Worm (Caenorhabditis elegans): ENCODE data around the gene C10C6.13.

C10C6.13 gene

ce11 chrIV:11469698-11470591, at the start of gene C10C6.13, which contains the start of gene wht-2:
Gene C10C6.13 (minus strand): TSS chrIV:11469748.
Gene wht-2 (plus strand): TSS chrIV:11470436.
- TF ChIP-seq fos-1 (tag; optimal IDR thresholded peaks at IDR 0.05) (peak; percentile 2), ceh-82 (tag; optimal IDR thresholded peaks at IDR 0.05) (no peak)

- TF ChIP-seq unc-62 (GFP tag; optimal IDR thresholded peaks at IDR 0.05) (no peak), Y55F3AM.14 (GFP tag; optimal IDR thresholded peaks at IDR 0.05) (no peak), unc-55 (GFP tag; optimal IDR thresholded peaks at IDR 0.05) (no peak), fos-1 (tag; optimal IDR thresholded peaks at IDR 0.05) (no peak), R02D3.7 (tag; optimal IDR thresholded peaks at IDR 0.05) (no peak), snpc-4 (tag; optimal IDR thresholded peaks at IDR 0.05) (no peak), blmp-1 (tag; optimal IDR thresholded peaks at IDR 0.05; ENCODE audit: insufficient read depth) (no peak), ceh-16 (tag; optimal IDR thresholded peaks at IDR 0.05) (no peak), peb-1 (tag; optimal IDR thresholded peaks at IDR 0.05) (no peak), lsy-2 (tag; optimal IDR thresholded peaks at IDR 0.05) (no peak), aly-2 (tag; optimal IDR thresholded peaks at IDR 0.05) (no peak), mab-5 (tag; optimal IDR thresholded peaks at IDR 0.05) (no peak), nhr-12 (tag; optimal IDR thresholded peaks at IDR 0.05) (no peak), nhr-77 (tag; optimal IDR thresholded peaks at IDR 0.05) (no peak), lin-11 (tag; optimal IDR thresholded peaks at IDR 0.05) (no peak), skn-1 (tag; optimal IDR thresholded peaks at IDR 0.05) (no peak)
Observed at ce11 chrIV:11510664-11511063, 41.1 kb upstream of the C10C6.13 start, which contains the start of gene M04B2.6. Gene M04B2.6 (minus strand): TSS chrIV:11510764.

- TF ChIP-seq nhr-25 (tag; optimal IDR thresholded peaks at IDR 0.05) (no peak), lin-13 (GFP tag; optimal IDR thresholded peaks at IDR 0.05) (no peak)
Observed at ce11 chrIV:11504416-11504815, 34.9 kb upstream of the C10C6.13 start, which contains the start of gene twk-25. Gene twk-25 (plus strand): TSS chrIV:11504716.

ce11 chrIV:11503654-11504053, 34.1 kb upstream of the C10C6.13 start:
- no peak for TF ChIP-seq C34F6.9 (tag; optimal IDR thresholded peaks at IDR 0.05)
- TF ChIP-seq nhr-21 (tag; optimal IDR thresholded peaks at IDR 0.05), result peak; percentile 38
- peak; percentile 89 for TF ChIP-seq sma-9 (GFP tag; optimal IDR thresholded peaks at IDR 0.05)
- TF ChIP-seq sma-9 (tag; optimal IDR thresholded peaks at IDR 0.05), result no peak
- TF ChIP-seq nhr-237 (tag; optimal IDR thresholded peaks at IDR 0.05), result no peak
- TF ChIP-seq crh-2 (tag; optimal IDR thresholded peaks at IDR 0.05), result peak; percentile 27
- TF ChIP-seq elt-3 (tag; optimal IDR thresholded peaks at IDR 0.05), result no peak
- TF ChIP-seq fos-1 (tag; optimal IDR thresholded peaks at IDR 0.05), result peak; percentile 16
- peak; percentile 41 for TF ChIP-seq blmp-1 (tag; optimal IDR thresholded peaks at IDR 0.05; ENCODE audit: insufficient read depth)
- TF ChIP-seq nhr-25 (tag; optimal IDR thresholded peaks at IDR 0.05), result peak; percentile 14
- no peak for TF ChIP-seq unc-39 (tag; optimal IDR thresholded peaks at IDR 0.05)

ce11 chrIV:11500421-11500820, 30.9 kb upstream of the C10C6.13 start, which contains the start of gene H21P03.10:
Gene H21P03.10 (plus strand): TSS chrIV:11500721.
- TF ChIP-seq mbf-1 (tag; optimal IDR thresholded peaks at IDR 0.05) (no peak), nhr-23 (tag; optimal IDR thresholded peaks at IDR 0.05) (no peak), elt-3 (tag; optimal IDR thresholded peaks at IDR 0.05) (no peak), F13H6.1 (tag; optimal IDR thresholded peaks at IDR 0.05) (no peak), mab-5 (tag; optimal IDR thresholded peaks at IDR 0.05) (no peak), zag-1 (tag; optimal IDR thresholded peaks at IDR 0.05) (no peak), elt-1 (tag; optimal IDR thresholded peaks at IDR 0.05) (no peak)

- TF ChIP-seq sem-4 (tag; optimal IDR thresholded peaks at IDR 0.05) (no peak), gmeb-1 (tag; optimal IDR thresholded peaks at IDR 0.05) (no peak), mbf-1 (tag; optimal IDR thresholded peaks at IDR 0.05) (no peak), R02D3.7 (tag; optimal IDR thresholded peaks at IDR 0.05) (no peak), egl-27 (tag; optimal IDR thresholded peaks at IDR 0.05) (no peak), fos-1 (tag; optimal IDR thresholded peaks at IDR 0.05) (no peak), unc-39 (tag; optimal IDR thresholded peaks at IDR 0.05) (no peak), ztf-11 (tag; optimal IDR thresholded peaks at IDR 0.05) (no peak), ceh-16 (tag; optimal IDR thresholded peaks at IDR 0.05) (no peak), nhr-6 (tag; optimal IDR thresholded peaks at IDR 0.05) (no peak), zag-1 (tag; optimal IDR thresholded peaks at IDR 0.05) (no peak), nhr-25 (tag; optimal IDR thresholded peaks at IDR 0.05) (no peak)
Observed at ce11 chrIV:11498169-11498568, 28.6 kb upstream of the C10C6.13 start, which contains the start of gene sms-1. Gene sms-1 (minus strand): TSS chrIV:11498174.

All from whole organism, L2 larva.